Worm (Caenorhabditis elegans) whole organism, L2 larva: ENCODE measurements around the gene T02B11.9.

Experiments
- ceh-16 ChIP-seq: fragments of 150-350 bp; optimal IDR thresholded peaks from 2 replicates; lab custom pipeline; 2014; ENCODE audit warnings: missing biosample characterization, missing genetic modification characterization
- lin-39 ChIP-seq: fragments of 150-350 bp; optimal IDR thresholded peaks from 2 replicates; lab custom pipeline; 2014; ENCODE audit warnings: missing biosample characterization, missing genetic modification reagents, missing genetic modification characterization
- nhr-25 ChIP-seq: fragments of 150-350 bp; sonication (generic microtip); optimal IDR thresholded peaks from 3 replicates; lab custom pipeline; 2014; ENCODE audit warnings: missing biosample characterization, missing genetic modification characterization
- peb-1 ChIP-seq: fragments of 150-350 bp; optimal IDR thresholded peaks from 2 replicates; lab custom pipeline; 2014; ENCODE audit warnings: missing biosample characterization, missing genetic modification characterization
- unc-39 ChIP-seq: fragments of 150-350 bp; optimal IDR thresholded peaks from 2 replicates; lab custom pipeline; 2014; ENCODE audit warnings: missing biosample characterization, missing genetic modification characterization

ce11 chrV:842611-843010 is 33.4 kb upstream of the T02B11.9 start:
- TF ChIP-seq unc-39 (tag; lab: Kevin White, UChicago) = no peak
- no peak for TF ChIP-seq peb-1 (tag; lab: Kevin White, UChicago)
- no peak for TF ChIP-seq lin-39
- no peak for TF ChIP-seq nhr-25 (tag; lab: Kevin White, UChicago)
- no peak for TF ChIP-seq ceh-16 (tag; lab: Kevin White, UChicago)
